Worm (Caenorhabditis elegans): ENCODE measurements around the gene pxf-1.

- TF ChIP-seq rcor-1 (GFP tag; IDR thresholded peaks at IDR 0.05) (no peak), fkh-3 (tag; optimal IDR thresholded peaks at IDR 0.05) (no peak), B0035.1 (tag; optimal IDR thresholded peaks at IDR 0.05) (no peak), ekl-4 (GFP tag; IDR thresholded peaks at IDR 0.05) (no peak), ets-4 (GFP tag; optimal IDR thresholded peaks at IDR 0.05) (no peak), unc-62 (GFP tag; optimal IDR thresholded peaks at IDR 0.05) (no peak), bed-2 (GFP tag; IDR thresholded peaks at IDR 0.05) (no peak), lag-1 (GFP tag; IDR thresholded peaks at IDR 0.05) (no peak), snpc-1.1 (tag; optimal IDR thresholded peaks at IDR 0.05; ENCODE audit: insufficient read depth) (no peak), ztf-25 (GFP tag; IDR thresholded peaks at IDR 0.05) (no peak), sdz-38 (tag; optimal IDR thresholded peaks at IDR 0.05) (no peak), snpc-4 (GFP tag; optimal IDR thresholded peaks at IDR 0.05) (no peak), snpc-4 (tag; optimal IDR thresholded peaks at IDR 0.05) (no peak), F33H1.4 (GFP tag; IDR thresholded peaks at IDR 0.05) (no peak)
These were observed 27.3 kb downstream of the pxf-1 start, which contains the start of gene T14G10.8 for ce11 chrIV:10146885-10147284.

All from whole organism, young adult.